Fruit fly (Drosophila melanogaster) Kc167 (cell line): ENCODE data around the gene lic.

Experiments used
- Myc ChIP-seq: fragments of >200 bp; optimal IDR thresholded peaks from 2 replicates; lab custom pipeline; 2017; ENCODE audit warnings: missing external identifiers
- Sin3A ChIP-seq: fragments of >200 bp; optimal IDR thresholded peaks from 2 replicates; lab custom pipeline; 2018; ENCODE audit warnings: missing external identifiers
- h ChIP-seq: fragments of >200 bp; optimal IDR thresholded peaks from 3 replicates; lab custom pipeline; 2018; ENCODE audit warnings: missing external identifiers
- insv ChIP-seq: fragments of >200 bp; optimal IDR thresholded peaks from 3 replicates; lab custom pipeline; 2018; ENCODE audit warnings: missing external identifiers
- psq ChIP-seq: fragments of >200 bp; optimal IDR thresholded peaks from 2 replicates; lab custom pipeline; 2017; ENCODE audit warnings: missing external identifiers
- ttk ChIP-seq: sonication (Bioruptor generic); optimal IDR thresholded peaks from 2 replicates; lab custom pipeline; 2017; ENCODE audit warnings: missing external identifiers

dm6 chrX:13143100-13143499 lies 52.2 kb downstream of the lic start:
- TF ChIP-seq h (lab: Kevin White, UChicago) (no peak), ttk (no peak), psq (lab: Kevin White, UChicago) (no peak), Sin3A (lab: Kevin White, UChicago) (no peak), insv (lab: Kevin White, UChicago) (no peak), Myc (lab: Kevin White, UChicago) (no peak)
